Fruit fly (Drosophila melanogaster) whole organism, wandering third instar larva: ENCODE results near the gene rno.

Experiments used
- Abd-B ChIP-seq: fragments of >200 bp; optimal IDR thresholded peaks from 2 replicates; lab custom pipeline; 2017; ENCODE audit warnings: missing biosample characterization, missing genetic modification characterization
- GATAd ChIP-seq: sonication (Bioruptor generic); optimal IDR thresholded peaks from 2 replicates; lab custom pipeline; 2016; ENCODE audit warnings: missing biosample characterization, missing genetic modification characterization
- Hnf4 ChIP-seq: fragments of 200-800 bp; sonication (Bioruptor generic); optimal IDR thresholded peaks from 2 replicates; lab custom pipeline; 2016; ENCODE audit warnings: missing biosample characterization, mild to moderate bottlenecking, missing genetic modification characterization
- Mio ChIP-seq: sonication (Bioruptor generic); optimal IDR thresholded peaks from 2 replicates; lab custom pipeline; 2016; ENCODE audit warnings: missing biosample characterization, missing genetic modification characterization
- OdsH ChIP-seq: fragments of 200-800 bp; sonication (Bioruptor generic); optimal IDR thresholded peaks from 2 replicates; lab custom pipeline; 2016; ENCODE audit warnings: missing biosample characterization, mild to moderate bottlenecking, missing genetic modification characterization
- Rel ChIP-seq, 2 experiments: fragments of 200-800 bp; sonication (Bioruptor generic) in 1 of 2; optimal IDR thresholded peaks; 2 replicates in 1 of 2; 3 replicates in 1 of 2; lab custom pipeline; 2016 to 2019; ENCODE audit warnings: mild to moderate bottlenecking in 2 of 2, missing biosample characterization in 2 of 2, missing genetic modification characterization in 2 of 2, moderate library complexity in 1 of 2
- Sp1 ChIP-seq: fragments of 200-800 bp; sonication (Bioruptor generic); optimal IDR thresholded peaks from 3 replicates; lab custom pipeline; 2019; ENCODE audit warnings: missing biosample characterization, mild to moderate bottlenecking, missing genetic modification characterization, moderate library complexity
- dsf ChIP-seq: sonication (Bioruptor generic); optimal IDR thresholded peaks from 2 replicates; lab custom pipeline; 2016; ENCODE audit warnings: missing biosample characterization, missing genetic modification characterization, borderline replicate concordance
- ey ChIP-seq: fragments of 200-800 bp; sonication (Bioruptor generic); optimal IDR thresholded peaks from 2 replicates; lab custom pipeline; 2016; ENCODE audit warnings: missing biosample characterization, missing genetic modification characterization
- foxo ChIP-seq, 2 experiments: fragments of 200-800 bp; sonication (Bioruptor generic); optimal IDR thresholded peaks; 2 replicates in 1 of 2; 3 replicates in 1 of 2; lab custom pipeline; 2016 to 2017; ENCODE audit warnings: missing biosample characterization in 2 of 2, missing genetic modification characterization in 2 of 2
- h ChIP-seq: fragments of 200-800 bp; sonication (Bioruptor generic); optimal IDR thresholded peaks from 3 replicates; lab custom pipeline; 2016; ENCODE audit warnings: missing biosample characterization, mild to moderate bottlenecking, missing genetic modification characterization
- pan ChIP-seq: fragments of >200 bp; optimal IDR thresholded peaks from 2 replicates; lab custom pipeline; 2017
- psq ChIP-seq: fragments of 200-800 bp; sonication (Bioruptor generic); optimal IDR thresholded peaks from 3 replicates; lab custom pipeline; 2017; ENCODE audit warnings: missing biosample characterization, mild to moderate bottlenecking, missing genetic modification characterization, moderate library complexity
- usp ChIP-seq: fragments of >200 bp; optimal IDR thresholded peaks from 2 replicates; lab custom pipeline; 2017; ENCODE audit warnings: missing biosample characterization, missing genetic modification characterization

dm6 chr3L:234337-234736, 34.8 kb upstream of the rno start:
- no peak for TF ChIP-seq Abd-B (GFP tag; lab: Kevin White, UChicago)
- no peak for TF ChIP-seq h (GFP tag; lab: Kevin White, UChicago)
- no peak for TF ChIP-seq Sp1 (GFP tag; lab: Kevin White, UChicago)
- TF ChIP-seq foxo (GFP tag; optimal IDR thresholded peaks at IDR 0.05; lab: Kevin White, UChicago) = no peak
- TF ChIP-seq usp = no peak
- TF ChIP-seq Mio = no peak
- no peak for TF ChIP-seq Rel (GFP tag; optimal IDR thresholded peaks at IDR 0.05; lab: Kevin White, UChicago)
- no peak for TF ChIP-seq Rel (tag; optimal IDR thresholded peaks at IDR 0.05; lab: Kevin White, UChicago)
- no peak for TF ChIP-seq GATAd
- TF ChIP-seq OdsH (GFP tag; lab: Kevin White, UChicago) = no peak
- no peak for TF ChIP-seq Hnf4 (GFP tag; lab: Kevin White, UChicago)
- TF ChIP-seq ey = no peak
- no peak for TF ChIP-seq pan (lab: Kevin White, UChicago)
- TF ChIP-seq dsf = no peak
- TF ChIP-seq psq (GFP tag; lab: Kevin White, UChicago) = no peak
